Fruit fly (Drosophila melanogaster) whole organism, embryonic: ENCODE measurements around the gene GlyRS.

ENCODE experiments used
- CG10267 ChIP-seq: fragments of 200-800 bp; sonication (Bioruptor generic); optimal IDR thresholded peaks from 2 replicates; lab custom pipeline; 2018; ENCODE audit warnings: missing biosample characterization, mild to moderate bottlenecking, missing genetic modification characterization, moderate library complexity
- CG13624 ChIP-seq: fragments of 200-800 bp; sonication (Bioruptor generic); optimal IDR thresholded peaks from 2 replicates; lab custom pipeline; 2016; ENCODE audit warnings: missing biosample characterization, missing genetic modification characterization
- CG1529 ChIP-seq: fragments of 200-800 bp; sonication (Bioruptor generic); optimal IDR thresholded peaks from 3 replicates; lab custom pipeline; 2018; ENCODE audit warnings: missing biosample characterization, missing genetic modification characterization
- CG17568 ChIP-seq: fragments of 200-800 bp; sonication (Bioruptor generic); optimal IDR thresholded peaks from 2 replicates; lab custom pipeline; 2018; ENCODE audit warnings: missing biosample characterization, mild to moderate bottlenecking, missing genetic modification characterization, moderate library complexity
- CG18476 ChIP-seq: fragments of 200-800 bp; sonication (Bioruptor generic); optimal IDR thresholded peaks from 2 replicates; lab custom pipeline; 2016; ENCODE audit warnings: missing biosample characterization, mild to moderate bottlenecking, missing genetic modification characterization
- CG18599 ChIP-seq: fragments of 200-800 bp; sonication (Bioruptor generic); optimal IDR thresholded peaks from 3 replicates; lab custom pipeline; 2017; ENCODE audit warnings: missing biosample characterization, missing genetic modification characterization, mild to moderate bottlenecking, moderate library complexity, missing genetic modification reagents
- CG2129 ChIP-seq: fragments of 200-800 bp; sonication (Bioruptor generic); IDR thresholded peaks from 2 replicates; pipeline ENCODE4 v1.3.6; 2022; ENCODE audit warnings: missing biosample characterization, missing genetic modification characterization; ENCODE audit not compliant: partially characterized antibody
- CG2678 ChIP-seq: fragments of 200-800 bp; sonication (Bioruptor generic); optimal IDR thresholded peaks from 3 replicates; lab custom pipeline; 2019; ENCODE audit warnings: missing biosample characterization, mild to moderate bottlenecking, missing genetic modification characterization, moderate library complexity
- CG33213 ChIP-seq: fragments of 200-800 bp; sonication (Bioruptor generic); optimal IDR thresholded peaks from 3 replicates; lab custom pipeline; 2016; ENCODE audit warnings: missing biosample characterization, missing genetic modification characterization
- CG34422 ChIP-seq: fragments of 200-800 bp; sonication (Bioruptor generic); IDR thresholded peaks from 3 replicates; pipeline ENCODE4 v1.3.6; 2022; ENCODE audit warnings: missing biosample characterization, missing genetic modification characterization
- CG4424 ChIP-seq: fragments of 200-800 bp; sonication (Bioruptor generic); optimal IDR thresholded peaks from 3 replicates; lab custom pipeline; 2016; ENCODE audit warnings: missing biosample characterization, missing genetic modification characterization
- CG4730 ChIP-seq: fragments of 200-800 bp; sonication (Bioruptor generic); IDR thresholded peaks from 2 replicates; pipeline ENCODE4 v1.3.6; 2022; ENCODE audit warnings: missing biosample characterization, missing genetic modification characterization
- CG6813 ChIP-seq: fragments of 200-800 bp; sonication (Bioruptor generic); optimal IDR thresholded peaks from 2 replicates; lab custom pipeline; 2017; ENCODE audit warnings: missing biosample characterization, missing genetic modification characterization, mild to moderate bottlenecking, moderate library complexity, missing genetic modification reagents
- CG6854 ChIP-seq: fragments of 200-800 bp; sonication (Bioruptor generic); optimal IDR thresholded peaks from 3 replicates; lab custom pipeline; 2017; ENCODE audit warnings: missing biosample characterization, mild to moderate bottlenecking, missing genetic modification characterization
- CG8089 ChIP-seq: fragments of 200-800 bp; sonication (Bioruptor generic); optimal IDR thresholded peaks from 3 replicates; lab custom pipeline; 2016; ENCODE audit warnings: missing biosample characterization, missing genetic modification characterization
- Fer1 ChIP-seq: fragments of 200-800 bp; sonication (Bioruptor generic); optimal IDR thresholded peaks from 2 replicates; lab custom pipeline; 2017; ENCODE audit warnings: missing biosample characterization, mild to moderate bottlenecking, missing genetic modification characterization
- Fer2 ChIP-seq: fragments of 200-800 bp; sonication (Bioruptor generic); optimal IDR thresholded peaks from 2 replicates; lab custom pipeline; 2018; ENCODE audit warnings: missing biosample characterization, mild to moderate bottlenecking, missing genetic modification characterization, moderate library complexity
- GATAe ChIP-seq: fragments of 200-800 bp; sonication (Bioruptor generic); conservative IDR thresholded peaks from 2 replicates; pipeline ENCODE4 v1.3.6; 2022; ENCODE audit warnings: missing biosample characterization, missing genetic modification characterization
- H15 ChIP-seq: fragments of 200-800 bp; sonication (Bioruptor generic); IDR thresholded peaks from 3 replicates; pipeline ENCODE4 v1.3.6; 2022; ENCODE audit warnings: missing biosample characterization, missing genetic modification characterization
- HHEX ChIP-seq: fragments of 200-800 bp; sonication (Bioruptor generic); optimal IDR thresholded peaks from 3 replicates; lab custom pipeline; 2017; ENCODE audit warnings: missing biosample characterization, mild to moderate bottlenecking, missing genetic modification characterization, missing genetic modification reagents
- HLH3B ChIP-seq: fragments of 200-800 bp; sonication (Bioruptor generic); IDR thresholded peaks from 2 replicates; pipeline ENCODE4 v1.3.6; 2022; ENCODE audit warnings: missing biosample characterization, missing genetic modification characterization
- Ptx1 ChIP-seq: fragments of 200-800 bp; sonication (Bioruptor generic); IDR thresholded peaks from 2 replicates; pipeline ENCODE4 v1.3.6; 2022; ENCODE audit warnings: missing biosample characterization, missing genetic modification characterization
- Rx ChIP-seq: fragments of 200-800 bp; sonication (Bioruptor generic); IDR thresholded peaks from 2 replicates; pipeline ENCODE4 v1.3.6; 2022; ENCODE audit warnings: missing biosample characterization, missing genetic modification characterization
- Sox100B ChIP-seq: fragments of 200-800 bp; sonication (Bioruptor generic); optimal IDR thresholded peaks from 3 replicates; lab custom pipeline; 2018; ENCODE audit warnings: missing biosample characterization, mild to moderate bottlenecking, missing genetic modification characterization
- Tbp ChIP-seq: fragments of >200 bp; optimal IDR thresholded peaks from 2 replicates; lab custom pipeline; 2018; ENCODE audit warnings: missing biosample characterization, missing genetic modification characterization
- Usf ChIP-seq: fragments of 200-800 bp; sonication (Bioruptor generic); optimal IDR thresholded peaks from 2 replicates; lab custom pipeline; 2017; ENCODE audit warnings: missing genotype, missing biosample characterization, missing genetic modification characterization
- ato ChIP-seq: fragments of 200-800 bp; sonication (Bioruptor generic); IDR thresholded peaks from 2 replicates; pipeline ENCODE4 v1.3.6; 2022; ENCODE audit warnings: missing biosample characterization, missing genetic modification characterization; ENCODE audit not compliant: partially characterized antibody
- bowl ChIP-seq: fragments of 200-800 bp; sonication (Bioruptor generic); IDR thresholded peaks from 2 replicates; pipeline ENCODE4 v1.3.6; 2022; ENCODE audit warnings: missing biosample characterization, missing genetic modification characterization
- cas ChIP-seq: fragments of 200-800 bp; sonication (Bioruptor generic); IDR thresholded peaks from 2 replicates; pipeline ENCODE4 v1.3.6; 2022; ENCODE audit warnings: missing biosample characterization, missing genetic modification characterization
- caup ChIP-seq: fragments of 200-800 bp; sonication (Bioruptor generic); optimal IDR thresholded peaks from 3 replicates; lab custom pipeline; 2017; ENCODE audit warnings: missing biosample characterization, mild to moderate bottlenecking, missing genetic modification characterization, moderate library complexity; ENCODE audit not compliant: severe bottlenecking
- crp ChIP-seq, 2 experiments: fragments of 200-800 bp; sonication (Bioruptor generic); optimal IDR thresholded peaks; 2 replicates in 1 of 2; 3 replicates in 1 of 2; lab custom pipeline; 2017; ENCODE audit warnings: missing biosample characterization in 2 of 2, missing genetic modification characterization in 2 of 2, mild to moderate bottlenecking in 1 of 2, moderate library complexity in 1 of 2
- esg ChIP-seq: fragments of 200-800 bp; sonication (Bioruptor generic); conservative IDR thresholded peaks from 2 replicates; pipeline ENCODE4 v1.3.6; 2022; ENCODE audit warnings: missing biosample characterization, missing genetic modification characterization
- fd96Cb ChIP-seq: fragments of 200-800 bp; sonication (Bioruptor generic); optimal IDR thresholded peaks from 2 replicates; lab custom pipeline; 2018; ENCODE audit warnings: missing biosample characterization, mild to moderate bottlenecking, missing genetic modification characterization, moderate library complexity
- gsb ChIP-seq: fragments of 200-800 bp; sonication (Bioruptor generic); IDR thresholded peaks from 2 replicates; pipeline ENCODE4 v1.3.6; 2022; ENCODE audit warnings: missing biosample characterization, missing genetic modification characterization
- h ChIP-seq: fragments of >200 bp; optimal IDR thresholded peaks from 2 replicates; lab custom pipeline; 2017
- jumu ChIP-seq: fragments of 200-800 bp; sonication (Bioruptor generic); optimal IDR thresholded peaks from 3 replicates; lab custom pipeline; 2016; ENCODE audit warnings: missing biosample characterization, missing genetic modification characterization
- kay ChIP-seq: fragments of 200-800 bp; sonication (Bioruptor generic); optimal IDR thresholded peaks from 2 replicates; lab custom pipeline; 2016; ENCODE audit warnings: missing biosample characterization, missing genetic modification characterization
- knrl ChIP-seq: fragments of 200-800 bp; sonication (Bioruptor generic); IDR thresholded peaks from 3 replicates; pipeline ENCODE4 v1.3.6; 2022; ENCODE audit warnings: missing biosample characterization, missing genetic modification characterization; ENCODE audit not compliant: partially characterized antibody
- maf-S ChIP-seq: fragments of 200-800 bp; sonication (Bioruptor generic); optimal IDR thresholded peaks from 2 replicates; lab custom pipeline; 2016; ENCODE audit warnings: missing biosample characterization, missing genetic modification characterization
- mirr ChIP-seq: fragments of 200-800 bp; sonication (Bioruptor generic); optimal IDR thresholded peaks from 3 replicates; lab custom pipeline; 2018; ENCODE audit warnings: missing biosample characterization, mild to moderate bottlenecking, missing genetic modification characterization
- odd ChIP-seq: fragments of 200-800 bp; sonication (Bioruptor generic); optimal IDR thresholded peaks from 2 replicates; lab custom pipeline; 2017; ENCODE audit warnings: missing biosample characterization, mild to moderate bottlenecking, missing genetic modification characterization
- org-1 ChIP-seq: fragments of 200-800 bp; sonication (Bioruptor generic); optimal IDR thresholded peaks from 2 replicates; lab custom pipeline; 2017; ENCODE audit warnings: missing biosample characterization, missing genetic modification characterization
- sisA ChIP-seq: fragments of 200-800 bp; sonication (Bioruptor generic); IDR thresholded peaks from 2 replicates; pipeline ENCODE4 v1.3.6; 2022; ENCODE audit warnings: missing biosample characterization, missing genetic modification characterization
- slbo ChIP-seq: fragments of 200-800 bp; sonication (Bioruptor generic); IDR thresholded peaks from 2 replicates; pipeline ENCODE4 v1.3.6; 2022; ENCODE audit warnings: missing biosample characterization, missing genetic modification characterization
- tin ChIP-seq: fragments of 200-800 bp; sonication (Bioruptor generic); optimal IDR thresholded peaks from 3 replicates; lab custom pipeline; 2016; ENCODE audit warnings: missing biosample characterization, missing genetic modification characterization
- tna ChIP-seq: fragments of 200-800 bp; sonication (Bioruptor generic); IDR thresholded peaks from 2 replicates; pipeline ENCODE4 v1.3.6; 2022; ENCODE audit warnings: missing biosample characterization, missing genetic modification characterization; ENCODE audit not compliant: partially characterized antibody
- tup ChIP-seq: fragments of 200-800 bp; sonication (Bioruptor generic); optimal IDR thresholded peaks from 2 replicates; lab custom pipeline; 2016; ENCODE audit warnings: missing biosample characterization, mild to moderate bottlenecking, missing genetic modification characterization, moderate library complexity
- vfl ChIP-seq: fragments of 200-800 bp; sonication (Bioruptor generic); optimal IDR thresholded peaks from 2 replicates; lab custom pipeline; 2016; ENCODE audit warnings: missing biosample characterization, missing genetic modification characterization
- wdn ChIP-seq: fragments of 200-800 bp; sonication (Bioruptor generic); IDR thresholded peaks from 2 replicates; pipeline ENCODE4 v1.3.6; 2022; ENCODE audit warnings: missing biosample characterization, missing genetic modification characterization
- zfh1 ChIP-seq: fragments of 200-800 bp; sonication (Bioruptor generic); IDR thresholded peaks from 3 replicates; pipeline ENCODE4 v1.3.6; 2022; ENCODE audit warnings: missing biosample characterization, missing genetic modification characterization

GlyRS gene

DNA sequence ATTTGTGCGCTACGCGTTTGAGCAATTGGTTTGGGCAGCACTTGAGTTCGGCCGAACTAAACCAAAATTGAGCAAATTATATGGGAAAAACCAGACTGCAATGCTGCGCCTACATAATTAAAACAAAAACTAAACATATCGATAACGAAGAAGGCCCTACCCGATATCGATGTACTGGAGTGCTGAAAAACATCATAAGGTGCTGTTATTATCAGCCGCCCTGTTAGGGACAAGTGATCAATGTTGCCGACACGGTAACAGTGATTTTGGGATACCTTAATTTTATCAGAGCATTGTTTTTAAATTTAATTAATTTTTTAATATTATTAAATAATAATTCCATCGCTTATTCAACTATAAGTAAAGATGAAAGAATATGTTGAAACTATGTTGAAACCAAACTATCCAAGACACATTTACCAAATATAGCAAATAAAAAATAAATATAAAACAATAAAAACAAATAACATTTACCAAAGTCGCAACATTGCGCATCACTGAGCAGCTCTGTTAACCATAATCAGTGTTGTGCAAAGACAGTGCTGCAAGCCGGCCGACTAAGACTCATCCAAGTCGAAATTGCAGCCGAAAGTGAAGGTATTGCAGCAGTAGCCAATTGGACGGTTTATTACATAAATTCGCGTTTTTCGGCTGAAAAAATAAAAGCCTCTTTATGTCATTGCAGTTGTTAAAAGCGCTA is at the start of gene GlyRS, which contains the start of the genes sstn and Plp (continued):
- peak; percentile 41; the same call in 1 of the 3 replicates for TF ChIP-seq CG34422 (GFP tag; lab: Robert Waterston, UW)
- TF ChIP-seq tup (GFP tag; lab: Kevin White, UChicago), result no peak
- no peak for TF ChIP-seq Usf (GFP tag; lab: Kevin White, UChicago)
- TF ChIP-seq HHEX (GFP tag; lab: Kevin White, UChicago), result no peak
- no peak for TF ChIP-seq gsb (GFP tag; lab: Robert Waterston, UW)
- no peak for TF ChIP-seq CG18476 (GFP tag; lab: Kevin White, UChicago)
- TF ChIP-seq fd96Cb, result no peak
- no peak for TF ChIP-seq knrl (GFP tag; lab: Robert Waterston, UW)
- TF ChIP-seq CG33213 (GFP tag; lab: Kevin White, UChicago), result no peak
- no peak for TF ChIP-seq CG6854 (GFP tag; lab: Kevin White, UChicago)
- peak; percentile 68 for TF ChIP-seq Sox100B
- TF ChIP-seq sisA, result no peak
- TF ChIP-seq ato (GFP tag; lab: Robert Waterston, UW), result 0 out of 2 replicates have a peak, but pooled peaks have one; percentile 20
- TF ChIP-seq esg (GFP tag; lab: Robert Waterston, UW), result no peak
- TF ChIP-seq bowl, result no peak
- TF ChIP-seq jumu (GFP tag; lab: Kevin White, UChicago), result no peak
- TF ChIP-seq caup, result no peak
- no peak for TF ChIP-seq kay (GFP tag; lab: Kevin White, UChicago)
- no peak for TF ChIP-seq odd (GFP tag; lab: Kevin White, UChicago)
- TF ChIP-seq CG6813 (GFP tag; lab: Kevin White, UChicago), result no peak
- TF ChIP-seq CG2678, result peak; percentile 61
- TF ChIP-seq wdn, result no peak
- TF ChIP-seq CG8089 (GFP tag; lab: Kevin White, UChicago), result no peak
- TF ChIP-seq CG13624 (GFP tag; lab: Kevin White, UChicago), result no peak
- peak; percentile 15 for TF ChIP-seq CG1529
- no peak for TF ChIP-seq h (lab: Kevin White, UChicago)
- TF ChIP-seq HLH3B (GFP tag; lab: Robert Waterston, UW), result no peak
- TF ChIP-seq GATAe, result no peak
- peak in 1 of 2 experiments; percentile 33 for TF ChIP-seq crp (GFP tag; optimal IDR thresholded peaks at IDR 0.05; lab: Kevin White, UChicago)
- TF ChIP-seq mirr, result no peak
- peak; percentile 19; the same call in 1 of the 2 replicates for TF ChIP-seq slbo (GFP tag; lab: Robert Waterston, UW)
- TF ChIP-seq CG10267, result peak; percentile 99
- TF ChIP-seq CG2129 (GFP tag; lab: Robert Waterston, UW), result no peak; the same call in 1 of the 2 replicates
- no peak for TF ChIP-seq vfl (GFP tag; lab: Kevin White, UChicago)
- no peak for TF ChIP-seq H15 (GFP tag; lab: Robert Waterston, UW)
- TF ChIP-seq CG4424 (GFP tag; lab: Kevin White, UChicago), result peak; percentile 34
- no peak for TF ChIP-seq Rx (GFP tag; lab: Robert Waterston, UW)
- no peak for TF ChIP-seq Tbp (GFP tag; lab: Kevin White, UChicago)
- TF ChIP-seq cas (GFP tag; lab: Robert Waterston, UW), result no peak
- TF ChIP-seq Fer2 (tag; lab: Kevin White, UChicago), result no peak
- no peak for TF ChIP-seq org-1 (GFP tag; lab: Kevin White, UChicago)
- TF ChIP-seq zfh1 (GFP tag; lab: Robert Waterston, UW), result no peak
- peak; percentile 59 for TF ChIP-seq CG18599 (GFP tag; lab: Kevin White, UChicago)
- TF ChIP-seq maf-S (GFP tag; lab: Kevin White, UChicago), result no peak
- peak; percentile 5 for TF ChIP-seq tin (GFP tag; lab: Kevin White, UChicago)
- no peak for TF ChIP-seq CG4730 (GFP tag; lab: Robert Waterston, UW)
- TF ChIP-seq tna (GFP tag; lab: Robert Waterston, UW), result no peak
- TF ChIP-seq Fer1 (GFP tag; lab: Kevin White, UChicago), result peak; percentile 32
- no peak for TF ChIP-seq CG17568
- TF ChIP-seq Ptx1 (GFP tag; lab: Robert Waterston, UW), result no peak
